Worm (Caenorhabditis elegans): Measurements from ENCODE around the gene str-92.

Gene str-92

DNA sequence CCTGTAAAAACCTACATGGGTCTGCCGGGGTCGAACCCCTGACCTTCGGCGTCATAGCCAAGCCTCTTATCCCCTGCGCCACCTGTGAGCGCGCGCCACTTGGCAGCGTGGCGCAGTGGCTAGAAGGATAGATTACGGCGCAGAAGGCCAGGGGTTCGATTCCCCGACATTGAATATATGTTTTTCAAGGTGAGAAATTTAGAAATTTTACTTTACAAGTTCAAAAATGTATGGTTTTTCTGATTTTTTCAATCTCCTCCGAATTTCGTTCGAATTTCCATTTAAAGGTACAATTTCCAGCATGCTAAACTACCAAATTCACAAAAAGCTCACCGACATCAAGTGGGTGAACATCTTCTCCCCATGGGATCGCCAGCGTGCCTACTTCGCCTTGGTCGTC lies 16.4 kb downstream of the str-92 start, which contains the start of gene dgat-2:
Gene dgat-2, plus strand, starts transcription at position 301 of the 400 bp plus-strand sequence.
- TF ChIP-seq cebp-2 (GFP tag; IDR thresholded peaks at IDR 0.05), result no peak
- no peak for TF ChIP-seq rpc-1 (optimal IDR thresholded peaks at IDR 0.05)
- peak; percentile 10 for TF ChIP-seq rpc-1 (tag; optimal IDR thresholded peaks at IDR 0.05)

DNA sequence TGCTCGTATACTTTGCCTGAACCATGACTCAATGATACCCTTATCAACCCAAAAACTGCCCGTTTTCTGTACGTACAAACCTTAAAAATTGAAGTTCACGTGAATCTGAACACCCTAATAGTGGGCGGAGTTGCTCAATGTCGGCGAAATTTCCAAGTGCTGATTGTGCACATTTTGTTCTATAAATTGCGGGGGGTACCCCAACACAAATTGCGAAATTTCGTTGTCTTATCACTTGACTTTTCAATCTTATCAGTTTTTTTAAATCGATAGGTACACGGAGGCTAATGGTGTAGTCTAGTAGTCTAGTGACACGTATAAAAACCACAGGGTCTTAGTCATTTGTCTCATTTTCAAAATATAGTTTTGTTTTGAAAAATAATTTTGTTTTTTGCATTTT lies 17.2 kb downstream of the str-92 start, which contains the start of gene fbxa-108:
Gene fbxa-108, minus strand, starts transcription at position 158 of the 400 bp plus-strand sequence.
- TF ChIP-seq zim-3 (tag; optimal IDR thresholded peaks at IDR 0.05) (no peak), F23B12.7 (tag; optimal IDR thresholded peaks at IDR 0.05; ENCODE audit: insufficient read depth) (peak; percentile 10), B0035.1 (tag; optimal IDR thresholded peaks at IDR 0.05) (no peak), egl-18 (GFP tag; IDR thresholded peaks at IDR 0.05) (no peak), cebp-2 (GFP tag; IDR thresholded peaks at IDR 0.05) (no peak), ceh-58 (GFP tag; IDR thresholded peaks at IDR 0.05) (no peak), ztf-25 (GFP tag; IDR thresholded peaks at IDR 0.05) (no peak), ztf-6 (GFP tag; IDR thresholded peaks at IDR 0.05) (no peak), akir-1 (GFP tag; optimal IDR thresholded peaks at IDR 0.05) (no peak), athp-1 (tag; optimal IDR thresholded peaks at IDR 0.05) (no peak), nfyb-1 (GFP tag; IDR thresholded peaks at IDR 0.05) (peak; percentile 60; the same call in 1 of the 2 replicates), T26A5.8 (tag; optimal IDR thresholded peaks at IDR 0.05) (no peak), gei-17 (GFP tag; optimal IDR thresholded peaks at IDR 0.05) (no peak), fkh-3 (tag; optimal IDR thresholded peaks at IDR 0.05) (no peak), ekl-4 (GFP tag; IDR thresholded peaks at IDR 0.05) (no peak), bed-2 (GFP tag; IDR thresholded peaks at IDR 0.05) (no peak), attf-3 (GFP tag; conservative IDR thresholded peaks at IDR 0.05) (no peak), hlh-12 (tag; optimal IDR thresholded peaks at IDR 0.05) (no peak), ceh-100 (GFP tag; IDR thresholded peaks at IDR 0.05) (no peak), atf-7 (tag; optimal IDR thresholded peaks at IDR 0.05) (peak; percentile 78), F22D6.2 (tag; optimal IDR thresholded peaks at IDR 0.05) (peak; percentile 9), F57A8.1 (GFP tag; optimal IDR thresholded peaks at IDR 0.05) (no peak), snpc-4 (GFP tag; optimal IDR thresholded peaks at IDR 0.05) (no peak), snpc-4 (tag; optimal IDR thresholded peaks at IDR 0.05) (peak in 3 of 4 experiments; percentile 45 to 71 (median 61)), sdz-38 (tag; optimal IDR thresholded peaks at IDR 0.05) (no peak), F10E7.11 (tag; optimal IDR thresholded peaks at IDR 0.05) (no peak), hsf-1 (GFP tag; IDR thresholded peaks at IDR 0.05) (no peak), nhr-27 (tag; optimal IDR thresholded peaks at IDR 0.05) (no peak), ztf-18 (tag; optimal IDR thresholded peaks at IDR 0.05) (no peak), lir-1 (GFP tag; conservative IDR thresholded peaks at IDR 0.05) (no peak), hmg-1.2 (GFP tag; IDR thresholded peaks at IDR 0.05) (no peak), lsy-27 (tag; optimal IDR thresholded peaks at IDR 0.05; ENCODE audit: borderline replicate concordance, insufficient read depth) (no peak), B0261.1 (tag; optimal IDR thresholded peaks at IDR 0.05) (no peak), Y79H2A.3 (GFP tag; conservative IDR thresholded peaks at IDR 0.05) (no peak), B0336.3 (GFP tag; IDR thresholded peaks at IDR 0.05) (peak; percentile 64), F55B11.4 (tag; optimal IDR thresholded peaks at IDR 0.05; ENCODE audit: borderline replicate concordance, insufficient read depth) (no peak), madf-10 (tag; optimal IDR thresholded peaks at IDR 0.05) (peak; percentile 33), tbp1 (GFP tag; optimal IDR thresholded peaks at IDR 0.05) (peak; percentile 22), Y53F4B.3 (GFP tag; IDR thresholded peaks at IDR 0.05) (no peak), K11D2.4 (GFP tag; IDR thresholded peaks at IDR 0.05) (no peak), K12H6.12 (tag; optimal IDR thresholded peaks at IDR 0.05) (no peak), F52B5.7 (tag; optimal IDR thresholded peaks at IDR 0.05) (no peak), mcd-1 (GFP tag; IDR thresholded peaks at IDR 0.05) (no peak), zfh-2 (GFP tag; conservative IDR thresholded peaks at IDR 0.05) (no peak), Y53G8AR.9 (GFP tag; conservative IDR thresholded peaks at IDR 0.05) (no peak), lag-1 (GFP tag; IDR thresholded peaks at IDR 0.05) (no peak)

Measured in whole organism, young adult.